Fruit fly (Drosophila melanogaster) whole organism, prepupa: ENCODE data around the gene Nprl2.

Experiments used
- CG34406 ChIP-seq: fragments of 200-800 bp; sonication (Bioruptor generic); optimal IDR thresholded peaks from 3 replicates; lab custom pipeline; 2016; ENCODE audit warnings: missing biosample characterization, missing genetic modification characterization
- Ets21C ChIP-seq: fragments of 200-800 bp; sonication (Bioruptor generic); optimal IDR thresholded peaks from 3 replicates; lab custom pipeline; 2016; ENCODE audit warnings: missing biosample characterization, missing genetic modification characterization

dm6 chrX:16918767-16919336 is 34.7 kb upstream of the Nprl2 start:
- TF ChIP-seq CG34406 (GFP tag; lab: Kevin White, UChicago) (no peak), Ets21C (no peak)
